Worm (Caenorhabditis elegans) whole organism, L1 larva: Measurements from ENCODE around the gene ddp-1.

Experiments
- Y116A8C.19 ChIP-seq: sonication (generic microtip); optimal IDR thresholded peaks from 2 replicates; lab custom pipeline; 2016; ENCODE audit warnings: missing compliant biosample characterization, missing genetic modification characterization, borderline replicate concordance
- ama-1 ChIP-seq: fragments of 150-350 bp; optimal IDR thresholded peaks from 2 replicates; lab custom pipeline; 2014
- blmp-1 ChIP-seq: fragments of 150-350 bp; optimal IDR thresholded peaks from 2 replicates; lab custom pipeline; 2014; ENCODE audit warnings: missing biosample characterization, missing genetic modification characterization
- ceh-8 ChIP-seq: fragments of 200-800 bp; sonication (Bioruptor generic); optimal IDR thresholded peaks from 2 replicates; lab custom pipeline; 2018; ENCODE audit warnings: mild to moderate bottlenecking, missing genetic modification characterization, moderate library complexity, missing compliant biosample characterization
- ceh-82 ChIP-seq, 3 experiments: fragments of 150-350 bp in 1 of 3; sonication (generic microtip) in 2 of 3; optimal IDR thresholded peaks; 2 replicates each; lab custom pipeline; 2014 to 2017; ENCODE audit warnings: missing biosample characterization in 3 of 3, missing genetic modification characterization in 3 of 3
- ceh-88 ChIP-seq: fragments of 200-800 bp; sonication (Bioruptor generic); IDR thresholded peaks from 2 replicates; pipeline ENCODE4 v1.3.6; 2022; ENCODE audit warnings: missing genetic modification characterization, missing compliant biosample characterization
- dpl-1 ChIP-seq, 3 experiments: fragments of 150-350 bp in 2 of 3; sonication (generic microtip) in 1 of 3; optimal IDR thresholded peaks; 2 replicates each; lab custom pipeline; 2014 to 2017; ENCODE audit warnings: missing biosample characterization in 3 of 3, missing genetic modification characterization in 3 of 3, missing genetic modification reagents in 3 of 3
- dsc-1 ChIP-seq: sonication (generic microtip); optimal IDR thresholded peaks from 2 replicates; lab custom pipeline; 2016; ENCODE audit warnings: mild to moderate bottlenecking, missing genetic modification characterization, missing compliant biosample characterization
- efl-1 ChIP-seq, 4 experiments: fragments of 150-350 bp; optimal IDR thresholded peaks in 3 of 4; peaks in 1 of 4; 1 replicate in 1 of 4; 2 replicates in 3 of 4; lab custom pipeline; 2014; ENCODE audit warnings: missing biosample characterization in 2 of 4, missing genetic modification characterization in 2 of 4, missing genetic modification reagents in 2 of 4
- efl-3 ChIP-seq: fragments of 200-800 bp; sonication (Bioruptor generic); optimal IDR thresholded peaks from 2 replicates; lab custom pipeline; 2018; ENCODE audit warnings: mild to moderate bottlenecking, missing genetic modification characterization, missing compliant biosample characterization
- egl-13 ChIP-seq: sonication (generic microtip); optimal IDR thresholded peaks from 2 replicates; lab custom pipeline; 2016; ENCODE audit warnings: missing genotype, missing genetic modification reagents, missing genetic modification characterization, missing compliant biosample characterization
- egl-27 ChIP-seq, 2 experiments: fragments of 150-350 bp in 1 of 2; sonication (generic microtip); optimal IDR thresholded peaks; 3 replicates each; lab custom pipeline; 2017 to 2018; ENCODE audit warnings: missing biosample characterization in 2 of 2, missing genetic modification characterization in 2 of 2, missing genetic modification reagents in 2 of 2
- elt-3 ChIP-seq, 6 experiments: fragments of 150-350 bp in 1 of 6; sonication (generic microtip); optimal IDR thresholded peaks; 2 replicates each; lab custom pipeline; 2017 to 2018; ENCODE audit warnings: missing biosample characterization in 6 of 6, missing genetic modification characterization in 6 of 6, inconsistent platforms in 1 of 6
- fkh-10 ChIP-seq: sonication (generic microtip); optimal IDR thresholded peaks from 2 replicates; lab custom pipeline; 2017; ENCODE audit warnings: missing biosample characterization, missing genetic modification reagents, missing genetic modification characterization
- fkh-8 ChIP-seq: sonication (generic microtip); optimal IDR thresholded peaks from 2 replicates; lab custom pipeline; 2016; ENCODE audit warnings: mild to moderate bottlenecking, missing genetic modification characterization, missing compliant biosample characterization
- grh-1 ChIP-seq: fragments of 200-800 bp; sonication (Bioruptor generic); IDR thresholded peaks from 2 replicates; pipeline ENCODE4 v1.3.6; 2022; ENCODE audit warnings: missing genetic modification reagents, missing genetic modification characterization, missing compliant biosample characterization
- hpl-2 ChIP-seq: fragments of 150-350 bp; optimal IDR thresholded peaks from 2 replicates; lab custom pipeline; 2014; ENCODE audit warnings: missing biosample characterization, missing genetic modification reagents, missing genetic modification characterization
- irx-1 ChIP-seq: sonication (generic microtip); optimal IDR thresholded peaks from 2 replicates; lab custom pipeline; 2016; ENCODE audit warnings: missing genetic modification characterization, missing compliant biosample characterization
- jun-1 ChIP-seq: fragments of 150-350 bp; optimal IDR thresholded peaks from 2 replicates; lab custom pipeline; 2014; ENCODE audit warnings: missing biosample characterization, missing genetic modification reagents, missing genetic modification characterization
- lin-13 ChIP-seq: fragments of 150-350 bp; optimal IDR thresholded peaks from 2 replicates; lab custom pipeline; 2014; ENCODE audit warnings: missing biosample characterization, missing genetic modification reagents, missing genetic modification characterization
- lin-14 ChIP-seq: fragments of 200-800 bp; sonication (Bioruptor generic); optimal IDR thresholded peaks from 2 replicates; lab custom pipeline; 2018; ENCODE audit warnings: mild to moderate bottlenecking, missing genetic modification characterization, moderate library complexity, missing compliant biosample characterization
- lin-15B ChIP-seq: fragments of 150-350 bp; sonication (generic microtip); optimal IDR thresholded peaks from 3 replicates; lab custom pipeline; 2014; ENCODE audit warnings: missing biosample characterization, missing genetic modification characterization
- lin-35 ChIP-seq, 2 experiments: fragments of 150-350 bp; optimal IDR thresholded peaks; 2 replicates each; lab custom pipeline; 2014; ENCODE audit warnings: missing biosample characterization in 2 of 2, missing genetic modification characterization in 2 of 2, missing genetic modification reagents in 2 of 2
- lsy-2 ChIP-seq, 2 experiments: fragments of 150-350 bp; optimal IDR thresholded peaks; 2 replicates each; lab custom pipeline; 2014; ENCODE audit warnings: missing biosample characterization in 2 of 2, missing genetic modification characterization in 2 of 2
- mep-1 ChIP-seq: fragments of 150-350 bp; optimal IDR thresholded peaks from 2 replicates; lab custom pipeline; 2014; ENCODE audit warnings: missing biosample characterization, missing genetic modification characterization
- nhr-12 ChIP-seq: sonication (generic microtip); optimal IDR thresholded peaks from 2 replicates; lab custom pipeline; 2017; ENCODE audit warnings: missing biosample characterization, missing genetic modification characterization
- nhr-19 ChIP-seq: fragments of 200-800 bp; sonication (Bioruptor generic); conservative IDR thresholded peaks from 2 replicates; pipeline ENCODE4 v1.3.6; 2022; ENCODE audit warnings: missing genetic modification characterization, missing compliant biosample characterization
- nhr-20 ChIP-seq: sonication (generic microtip); optimal IDR thresholded peaks from 2 replicates; lab custom pipeline; 2016; ENCODE audit warnings: mild to moderate bottlenecking, missing genetic modification characterization, missing compliant biosample characterization
- nhr-237 ChIP-seq: fragments of 150-350 bp; optimal IDR thresholded peaks from 2 replicates; lab custom pipeline; 2014; ENCODE audit warnings: missing biosample characterization, missing genetic modification characterization
- nhr-28 ChIP-seq: fragments of 150-350 bp; optimal IDR thresholded peaks from 2 replicates; lab custom pipeline; 2014; ENCODE audit warnings: missing biosample characterization, missing genetic modification characterization
- nhr-47 ChIP-seq: sonication (generic microtip); optimal IDR thresholded peaks from 2 replicates; lab custom pipeline; 2016; ENCODE audit warnings: mild to moderate bottlenecking, missing genetic modification characterization, moderate library complexity, missing compliant biosample characterization
- nhr-71 ChIP-seq: sonication (generic microtip); optimal IDR thresholded peaks from 2 replicates; lab custom pipeline; 2016; ENCODE audit warnings: mild to moderate bottlenecking, missing genetic modification characterization, moderate library complexity, missing compliant biosample characterization
- nhr-76 ChIP-seq: sonication (generic microtip); optimal IDR thresholded peaks from 2 replicates; lab custom pipeline; 2017; ENCODE audit warnings: missing biosample characterization, missing genetic modification characterization
- nhr-84 ChIP-seq: sonication (generic microtip); optimal IDR thresholded peaks from 2 replicates; lab custom pipeline; 2017; ENCODE audit warnings: missing biosample characterization, missing genetic modification characterization
- nhr-85 ChIP-seq: sonication (generic microtip); peaks from one replicate; lab custom pipeline; 2016; ENCODE audit warnings: missing genetic modification characterization, inconsistent platforms, missing compliant biosample characterization
- nhr-90 ChIP-seq: sonication (generic microtip); optimal IDR thresholded peaks from 2 replicates; lab custom pipeline; 2016; ENCODE audit warnings: mild to moderate bottlenecking, missing genetic modification characterization, missing compliant biosample characterization; ENCODE audit not compliant: poor library complexity
- pag-3 ChIP-seq: sonication (generic microtip); optimal IDR thresholded peaks from 2 replicates; lab custom pipeline; 2017; ENCODE audit warnings: missing genetic modification characterization, mild to moderate bottlenecking, missing compliant biosample characterization, antibody characterized with exemption, borderline replicate concordance; ENCODE audit not compliant: insufficient read depth
- pax-3 ChIP-seq: fragments of 200-800 bp; sonication (Bioruptor generic); optimal IDR thresholded peaks from 2 replicates; lab custom pipeline; 2018; ENCODE audit warnings: mild to moderate bottlenecking, missing genetic modification characterization, moderate library complexity, missing compliant biosample characterization
- pqm-1 ChIP-seq: sonication (generic microtip); optimal IDR thresholded peaks from 3 replicates; lab custom pipeline; 2017; ENCODE audit warnings: missing biosample characterization, missing genetic modification characterization
- snpc-4 ChIP-seq: fragments of 150-350 bp; optimal IDR thresholded peaks from 2 replicates; lab custom pipeline; 2014; ENCODE audit warnings: missing biosample characterization, missing genetic modification characterization
- snu-23 ChIP-seq: sonication (generic microtip); optimal IDR thresholded peaks from 2 replicates; lab custom pipeline; 2016; ENCODE audit warnings: missing genetic modification characterization, missing compliant biosample characterization
- sptf-1 ChIP-seq: fragments of 150-350 bp; optimal IDR thresholded peaks from 2 replicates; lab custom pipeline; 2014; ENCODE audit warnings: missing biosample characterization, missing genetic modification characterization
- sup-37 ChIP-seq: fragments of 200-800 bp; sonication (Bioruptor generic); optimal IDR thresholded peaks from 2 replicates; lab custom pipeline; 2018; ENCODE audit warnings: mild to moderate bottlenecking, missing genetic modification characterization, missing compliant biosample characterization
- swsn-7 ChIP-seq: sonication (generic microtip); optimal IDR thresholded peaks from 2 replicates; lab custom pipeline; 2016; ENCODE audit warnings: missing genetic modification characterization, missing compliant biosample characterization
- unc-130 ChIP-seq: fragments of 150-350 bp; optimal IDR thresholded peaks from 2 replicates; lab custom pipeline; 2017; ENCODE audit warnings: missing biosample characterization, missing genetic modification characterization, inconsistent platforms
- zag-1 ChIP-seq: fragments of 150-350 bp; optimal IDR thresholded peaks from 2 replicates; lab custom pipeline; 2014; ENCODE audit warnings: missing biosample characterization, missing genetic modification characterization
- ztf-4 ChIP-seq: fragments of 150-350 bp; optimal IDR thresholded peaks from 2 replicates; lab custom pipeline; 2014; ENCODE audit warnings: missing biosample characterization, missing genetic modification characterization

The ddp-1 gene

ce11 chrIII:1818001-1818655 lies 41.6 kb upstream of the ddp-1 start, which contains the start of gene clp-4:
Gene clp-4, minus strand, starts transcription at chrIII:1818323.
- TF ChIP-seq egl-13 (tag; lab: Kevin White, UChicago) (no peak), Y116A8C.19 (tag; lab: Kevin White, UChicago) (no peak), ztf-4 (no peak), snu-23 (GFP tag; lab: Kevin White, UChicago) (peak; percentile 23), lin-15B (no peak), nhr-84 (tag; lab: Kevin White, UChicago) (no peak), efl-3 (no peak), nhr-71 (tag; lab: Kevin White, UChicago) (peak; percentile 21), elt-3 (tag; optimal IDR thresholded peaks at IDR 0.05; lab: Kevin White, UChicago) (no peak), nhr-85 (tag; lab: Kevin White, UChicago) (peak; percentile 83), lin-14 (GFP tag; lab: Kevin White, UChicago) (peak; percentile 32), egl-27 (tag; optimal IDR thresholded peaks at IDR 0.05; lab: Kevin White, UChicago) (no peak), efl-1 (optimal IDR thresholded peaks at IDR 0.05; lab: Kevin White, UChicago) (no peak), efl-1 (GFP tag; optimal IDR thresholded peaks at IDR 0.05 in 1 of 2; lab: Kevin White, UChicago) (peak in 1 of 2 experiments; percentile 84), lsy-2 (tag; optimal IDR thresholded peaks at IDR 0.05; lab: Kevin White, UChicago) (peak; percentile 8 to 85), nhr-20 (no peak), nhr-237 (no peak), pax-3 (tag; lab: Kevin White, UChicago) (no peak), swsn-7 (no peak), pag-3 (no peak), unc-130 (tag; lab: Kevin White, UChicago) (no peak), sup-37 (no peak), ceh-88 (GFP tag; lab: Robert Waterston, UW) (no peak), dsc-1 (tag; lab: Kevin White, UChicago) (no peak), nhr-90 (tag; lab: Kevin White, UChicago) (no peak), snpc-4 (tag; lab: Kevin White, UChicago) (no peak), nhr-76 (tag; lab: Kevin White, UChicago) (no peak), grh-1 (GFP tag; lab: Robert Waterston, UW) (no peak), pqm-1 (no peak), nhr-12 (tag; lab: Kevin White, UChicago) (no peak)

DNA sequence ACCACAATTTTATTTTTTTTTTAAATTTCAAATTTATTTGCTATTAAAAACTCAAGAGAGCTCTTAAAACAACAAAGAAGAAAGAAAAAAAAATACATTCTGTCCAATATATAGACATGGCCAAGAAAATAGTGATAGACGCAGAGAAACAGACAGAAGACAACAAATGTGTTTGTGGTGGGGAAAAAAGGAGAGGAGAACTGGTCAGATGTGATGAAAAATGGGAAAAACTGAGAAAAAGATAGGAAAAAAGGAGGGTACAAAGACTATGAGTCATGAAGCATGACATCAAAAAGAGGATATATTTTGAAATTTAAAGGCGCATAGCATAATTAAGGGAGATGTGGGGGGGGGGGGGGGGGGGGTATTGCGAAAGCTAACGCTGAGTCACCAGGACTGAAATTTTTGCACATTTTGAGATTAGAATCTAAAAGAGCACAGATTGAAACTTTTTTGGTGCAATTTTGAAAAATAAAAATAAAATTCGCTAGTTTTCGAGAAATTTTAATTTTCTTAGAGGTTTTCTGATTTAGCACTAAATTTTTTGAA lies 40.6 kb upstream of the ddp-1 start:
- TF ChIP-seq fkh-8 (tag; lab: Kevin White, UChicago) (peak; percentile 18), lin-14 (GFP tag; lab: Kevin White, UChicago) (peak; percentile 91), nhr-71 (tag; lab: Kevin White, UChicago) (peak; percentile 54), nhr-20 (peak; percentile 3), sptf-1 (tag; lab: Kevin White, UChicago) (no peak), nhr-12 (tag; lab: Kevin White, UChicago) (no peak), nhr-19 (GFP tag; lab: Robert Waterston, UW) (0 out of 2 replicates have a peak, but pooled peaks have one; percentile 5), dpl-1 (GFP tag; optimal IDR thresholded peaks at IDR 0.05; lab: Kevin White, UChicago) (peak in 1 of 3 experiments; percentile 42), hpl-2 (no peak), nhr-85 (tag; lab: Kevin White, UChicago) (peak; percentile 57), irx-1 (tag; lab: Kevin White, UChicago) (no peak), ceh-82 (tag; optimal IDR thresholded peaks at IDR 0.05; lab: Kevin White, UChicago) (peak in 1 of 3 experiments; percentile 33), nhr-47 (tag; lab: Kevin White, UChicago) (peak; percentile 19), nhr-90 (tag; lab: Kevin White, UChicago) (no peak), ceh-88 (GFP tag; lab: Robert Waterston, UW) (no peak), fkh-10 (GFP tag; lab: Kevin White, UChicago) (no peak), swsn-7 (peak; percentile 29), lsy-2 (tag; optimal IDR thresholded peaks at IDR 0.05; lab: Kevin White, UChicago) (peak; percentile 63 to 66), ceh-8 (GFP tag; lab: Kevin White, UChicago) (no peak), mep-1 (peak; percentile 28), nhr-28 (tag; lab: Kevin White, UChicago) (no peak), jun-1 (no peak), lin-35 (GFP tag; optimal IDR thresholded peaks at IDR 0.05; lab: Kevin White, UChicago) (peak in 1 of 2 experiments; percentile 12), lin-13 (GFP tag; lab: Kevin White, UChicago) (peak; percentile 5), sup-37 (no peak), dsc-1 (tag; lab: Kevin White, UChicago) (peak; percentile 14), blmp-1 (tag; lab: Kevin White, UChicago) (peak; percentile 20), egl-27 (tag; optimal IDR thresholded peaks at IDR 0.05; lab: Kevin White, UChicago) (no peak), snu-23 (GFP tag; lab: Kevin White, UChicago) (peak; percentile 62), ama-1 (lab: Kevin White, UChicago) (no peak), zag-1 (tag; lab: Kevin White, UChicago) (no peak), unc-130 (tag; lab: Kevin White, UChicago) (no peak)
